Worm (Caenorhabditis elegans) whole organism, L1 larva: ENCODE results near the gene dhs-18.

Experiments used
- lsy-2 ChIP-seq, 2 experiments: fragments of 150-350 bp; optimal IDR thresholded peaks; 2 replicates each; lab custom pipeline; 2014; ENCODE audit warnings: missing biosample characterization in 2 of 2, missing genetic modification characterization in 2 of 2
- mab-9 ChIP-seq: fragments of 200-800 bp; sonication (Bioruptor generic); IDR thresholded peaks from 2 replicates; pipeline ENCODE4 v1.3.6; 2022; ENCODE audit warnings: missing genetic modification reagents, missing genetic modification characterization, missing compliant biosample characterization
- tlp-1 ChIP-seq: fragments of 150-350 bp; optimal IDR thresholded peaks from 2 replicates; lab custom pipeline; 2014; ENCODE audit warnings: missing biosample characterization, missing genetic modification characterization
- unc-86 ChIP-seq: sonication (generic microtip); optimal IDR thresholded peaks from 2 replicates; lab custom pipeline; 2016; ENCODE audit warnings: missing genetic modification characterization, missing compliant biosample characterization

- no peak for TF ChIP-seq tlp-1
- peak; percentile 68 for TF ChIP-seq unc-86 (tag; lab: Kevin White, UChicago)
- TF ChIP-seq mab-9 (GFP tag; lab: Robert Waterston, UW): no peak
- peak; percentile 61 to 74 for TF ChIP-seq lsy-2 (tag; optimal IDR thresholded peaks at IDR 0.05; lab: Kevin White, UChicago)
Measured at ce11 chrV:11078104-11078724, 31.6 kb upstream of the dhs-18 start, which contains the start of gene act-2.
